Fruit fly (Drosophila melanogaster): ENCODE results near the gene CG5439.

CG5439 gene

dm6 chr2L:13182415-13182814, 5.5 kb downstream of the CG5439 start, which contains the start of gene Mgat3:
Gene Mgat3, minus strand, starts transcription at chr2L:13182596.
- no peak for TF ChIP-seq HLH106 (tag; optimal IDR thresholded peaks at IDR 0.05)

dm6 chr2L:13183150-13183549, 6.2 kb downstream of the CG5439 start, which contains the start of gene Rsph1:
Gene Rsph1, plus strand, starts transcription at chr2L:13183450.
- TF ChIP-seq dl (GFP tag; optimal IDR thresholded peaks at IDR 0.05; ENCODE audit: insufficient read depth in 1 of 2, partially characterized antibody in 2 of 2) (no peak), Hnf4 (GFP tag; optimal IDR thresholded peaks at IDR 0.05) (no peak), sage (GFP tag; optimal IDR thresholded peaks at IDR 0.05) (no peak), Hr83 (GFP tag; optimal IDR thresholded peaks at IDR 0.05; ENCODE audit: poor library complexity, severe bottlenecking) (no peak), ey (GFP tag; optimal IDR thresholded peaks at IDR 0.05) (no peak), Vsx2 (GFP tag; optimal IDR thresholded peaks at IDR 0.05; ENCODE audit: partially characterized antibody) (no peak), Rel (GFP tag; optimal IDR thresholded peaks at IDR 0.05) (no peak), Rel (tag; optimal IDR thresholded peaks at IDR 0.05) (no peak), psq (GFP tag; optimal IDR thresholded peaks at IDR 0.05) (no peak), Sp1 (GFP tag; optimal IDR thresholded peaks at IDR 0.05) (no peak), tai (GFP tag; optimal IDR thresholded peaks at IDR 0.05) (no peak), woc (GFP tag; optimal IDR thresholded peaks at IDR 0.05) (no peak), fru (GFP tag; optimal IDR thresholded peaks at IDR 0.05) (no peak)

dm6 chr2L:13190534-13190933, 13.6 kb downstream of the CG5439 start:
- no peak for TF ChIP-seq Rel (GFP tag; optimal IDR thresholded peaks at IDR 0.05)
- peak; percentile 85 for TF ChIP-seq Rel (tag; optimal IDR thresholded peaks at IDR 0.05)
- peak in 1 of 2 experiments; percentile 12 for TF ChIP-seq foxo (GFP tag; optimal IDR thresholded peaks at IDR 0.05)
- no peak for TF ChIP-seq Jra (GFP tag; optimal IDR thresholded peaks at IDR 0.05)
- TF ChIP-seq fru (GFP tag; optimal IDR thresholded peaks at IDR 0.05), result peak; percentile 56
- TF ChIP-seq woc (GFP tag; optimal IDR thresholded peaks at IDR 0.05), result no peak
- TF ChIP-seq br (GFP tag; optimal IDR thresholded peaks at IDR 0.05), result peak; percentile 11
- no peak for TF ChIP-seq lola (GFP tag; optimal IDR thresholded peaks at IDR 0.05)
- TF ChIP-seq Sp1 (GFP tag; optimal IDR thresholded peaks at IDR 0.05), result peak; percentile 49
- TF ChIP-seq rgr (GFP tag; optimal IDR thresholded peaks at IDR 0.05), result peak; percentile 1
- TF ChIP-seq h (GFP tag; optimal IDR thresholded peaks at IDR 0.05), result peak; percentile 43
- no peak for TF ChIP-seq jim (GFP tag; optimal IDR thresholded peaks at IDR 0.05)
- TF ChIP-seq GATAd (GFP tag; optimal IDR thresholded peaks at IDR 0.05), result no peak
- no peak for TF ChIP-seq Abd-B (GFP tag; optimal IDR thresholded peaks at IDR 0.05)

- TF ChIP-seq Abd-B (GFP tag; optimal IDR thresholded peaks at IDR 0.05) (no peak), woc (GFP tag; optimal IDR thresholded peaks at IDR 0.05) (no peak), Rel (GFP tag; optimal IDR thresholded peaks at IDR 0.05) (no peak), Rel (tag; optimal IDR thresholded peaks at IDR 0.05) (no peak), Hr78 (GFP tag; optimal IDR thresholded peaks at IDR 0.05) (no peak), N (GFP tag; optimal IDR thresholded peaks at IDR 0.05) (no peak), pan (optimal IDR thresholded peaks at IDR 0.05) (no peak), dsf (GFP tag; optimal IDR thresholded peaks at IDR 0.05; ENCODE audit: borderline replicate concordance) (no peak), sage (GFP tag; optimal IDR thresholded peaks at IDR 0.05) (no peak), dmrt93B (GFP tag; optimal IDR thresholded peaks at IDR 0.05) (no peak), Vsx2 (GFP tag; optimal IDR thresholded peaks at IDR 0.05; ENCODE audit: partially characterized antibody) (no peak), HLH106 (tag; optimal IDR thresholded peaks at IDR 0.05) (no peak), usp (GFP tag; optimal IDR thresholded peaks at IDR 0.05) (no peak), CrebA (GFP tag; optimal IDR thresholded peaks at IDR 0.05; ENCODE audit: borderline replicate concordance) (no peak), tai (GFP tag; optimal IDR thresholded peaks at IDR 0.05) (no peak), CG32264 (GFP tag; optimal IDR thresholded peaks at IDR 0.05) (no peak), fru (GFP tag; optimal IDR thresholded peaks at IDR 0.05) (no peak)
These were observed 14.2 kb downstream of the CG5439 start for dm6 chr2L:13191052-13191678.

- TF ChIP-seq rgr (GFP tag; optimal IDR thresholded peaks at IDR 0.05) (no peak), Dfd (GFP tag; optimal IDR thresholded peaks at IDR 0.05) (no peak), fru (GFP tag; optimal IDR thresholded peaks at IDR 0.05) (no peak), br (GFP tag; optimal IDR thresholded peaks at IDR 0.05) (no peak), psq (GFP tag; optimal IDR thresholded peaks at IDR 0.05) (peak; percentile 76), usp (GFP tag; optimal IDR thresholded peaks at IDR 0.05) (no peak), foxo (GFP tag; optimal IDR thresholded peaks at IDR 0.05) (peak in 1 of 2 experiments; percentile 88), Abd-B (GFP tag; optimal IDR thresholded peaks at IDR 0.05) (no peak), Mio (GFP tag; optimal IDR thresholded peaks at IDR 0.05) (no peak), Rel (GFP tag; optimal IDR thresholded peaks at IDR 0.05) (no peak), Rel (tag; optimal IDR thresholded peaks at IDR 0.05) (peak; percentile 72), Hnf4 (GFP tag; optimal IDR thresholded peaks at IDR 0.05) (no peak), dmrt93B (GFP tag; optimal IDR thresholded peaks at IDR 0.05) (no peak), dl (GFP tag; optimal IDR thresholded peaks at IDR 0.05; ENCODE audit: insufficient read depth in 1 of 2, partially characterized antibody in 2 of 2) (no peak), tai (GFP tag; optimal IDR thresholded peaks at IDR 0.05) (no peak), GATAd (GFP tag; optimal IDR thresholded peaks at IDR 0.05) (peak; percentile 41), Myc (optimal IDR thresholded peaks at IDR 0.05) (no peak), sage (GFP tag; optimal IDR thresholded peaks at IDR 0.05) (no peak), Hr83 (GFP tag; optimal IDR thresholded peaks at IDR 0.05; ENCODE audit: poor library complexity, severe bottlenecking) (peak; percentile 49), HLH106 (tag; optimal IDR thresholded peaks at IDR 0.05) (no peak), dsf (GFP tag; optimal IDR thresholded peaks at IDR 0.05; ENCODE audit: borderline replicate concordance) (no peak), lola (GFP tag; optimal IDR thresholded peaks at IDR 0.05) (no peak), sv (GFP tag; optimal IDR thresholded peaks at IDR 0.05) (peak; percentile 63), brk (GFP tag; optimal IDR thresholded peaks at IDR 0.05) (no peak), N (GFP tag; optimal IDR thresholded peaks at IDR 0.05) (no peak), CG32264 (GFP tag; optimal IDR thresholded peaks at IDR 0.05) (no peak), woc (GFP tag; optimal IDR thresholded peaks at IDR 0.05) (no peak), ey (GFP tag; optimal IDR thresholded peaks at IDR 0.05) (peak; percentile 63), Hr78 (GFP tag; optimal IDR thresholded peaks at IDR 0.05) (no peak), jim (GFP tag; optimal IDR thresholded peaks at IDR 0.05) (no peak)
These were observed 14.9 kb downstream of the CG5439 start, which contains the start of the genes CG16974 and Edem2 for dm6 chr2L:13191894-13192293. Gene CG16974, minus strand, starts transcription at chr2L:13191979. Gene Edem2, plus strand, starts transcription at chr2L:13192201.
